Worm (Caenorhabditis elegans): Measurements from ENCODE around the gene M163.11.

The M163.11 gene

DNA sequence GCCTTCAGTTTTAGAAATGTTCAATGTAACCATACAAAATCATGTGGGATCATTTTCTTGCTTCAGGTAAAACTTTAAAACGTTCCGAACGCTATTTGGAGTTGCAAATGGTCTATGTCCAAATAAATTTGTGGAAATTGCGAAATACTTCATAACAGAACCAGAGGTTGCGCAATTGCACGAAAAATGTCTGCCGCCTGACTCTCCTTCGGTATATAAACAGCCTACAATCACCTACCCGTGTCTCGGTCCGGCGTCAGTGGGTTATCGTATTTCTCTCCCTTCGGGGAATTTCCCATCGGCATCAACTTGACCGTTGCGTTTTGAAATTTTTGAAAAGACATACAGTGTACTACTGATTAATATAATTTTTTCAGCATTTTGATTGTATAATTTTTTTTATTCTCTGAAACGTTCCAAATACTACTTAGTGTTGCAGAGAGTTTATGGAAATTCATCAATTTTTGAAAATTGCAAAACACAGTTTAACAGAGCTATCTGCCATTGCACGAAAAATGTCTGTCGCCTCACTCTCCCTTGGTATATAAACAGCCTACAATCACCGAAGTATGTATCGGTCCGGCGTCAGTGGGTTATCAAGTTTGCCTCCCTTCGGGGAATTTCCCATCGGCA lies 2.4 kb upstream of the M163.11 start:
- no peak for TF ChIP-seq fkh-4 (tag; optimal IDR thresholded peaks at IDR 0.05; ENCODE audit: borderline replicate concordance)
- no peak for TF ChIP-seq ztf-4 (tag; optimal IDR thresholded peaks at IDR 0.05)
- no peak for TF ChIP-seq fkh-8 (tag; optimal IDR thresholded peaks at IDR 0.05)
- no peak for TF ChIP-seq efl-3 (GFP tag; optimal IDR thresholded peaks at IDR 0.05)
- no peak; the same call in 1 of the 2 replicates for TF ChIP-seq ceh-88 (GFP tag; IDR thresholded peaks at IDR 0.05)
- TF ChIP-seq sup-37 (GFP tag; optimal IDR thresholded peaks at IDR 0.05) = no peak
- TF ChIP-seq hpl-2 (GFP tag; optimal IDR thresholded peaks at IDR 0.05) = no peak
- peak; percentile 44; the same call in 1 of the 2 replicates for TF ChIP-seq isw-1 (GFP tag; IDR thresholded peaks at IDR 0.05)
- TF ChIP-seq nhr-20 (tag; optimal IDR thresholded peaks at IDR 0.05) = peak; percentile 71
- peak; percentile 30 for TF ChIP-seq nhr-77 (tag; optimal IDR thresholded peaks at IDR 0.05)
- TF ChIP-seq F16B12.6 (tag; optimal IDR thresholded peaks at IDR 0.05) = no peak
- peak; percentile 71 for TF ChIP-seq nhr-47 (tag; optimal IDR thresholded peaks at IDR 0.05)
- TF ChIP-seq xbp-1 (tag; optimal IDR thresholded peaks at IDR 0.05) = no peak
- no peak for TF ChIP-seq ces-1 (GFP tag; optimal IDR thresholded peaks at IDR 0.05)
- no peak for TF ChIP-seq tlp-1 (tag; optimal IDR thresholded peaks at IDR 0.05)
- no peak for TF ChIP-seq C34B4.2 (tag; optimal IDR thresholded peaks at IDR 0.05)
- TF ChIP-seq nhr-28 (tag; optimal IDR thresholded peaks at IDR 0.05) = no peak
- TF ChIP-seq zip-4 (GFP tag; optimal IDR thresholded peaks at IDR 0.05) = peak; percentile 98
- TF ChIP-seq lin-39 (tag; optimal IDR thresholded peaks at IDR 0.05) = no peak
- TF ChIP-seq mep-1 (tag; optimal IDR thresholded peaks at IDR 0.05) = no peak
- TF ChIP-seq sox-4 (tag; optimal IDR thresholded peaks at IDR 0.05) = no peak
- TF ChIP-seq rnt-1 (tag; optimal IDR thresholded peaks at IDR 0.05) = peak; percentile 24
- peak; percentile 45; the same call in 1 of the 2 replicates for TF ChIP-seq grh-1 (GFP tag; IDR thresholded peaks at IDR 0.05)
- peak; percentile 46 for TF ChIP-seq tbx-2 (tag; optimal IDR thresholded peaks at IDR 0.05)
- TF ChIP-seq nhr-90 (tag; optimal IDR thresholded peaks at IDR 0.05; ENCODE audit: poor library complexity) = peak; percentile 87
- TF ChIP-seq ceh-8 (GFP tag; optimal IDR thresholded peaks at IDR 0.05) = no peak
- no peak for TF ChIP-seq dsc-1 (tag; optimal IDR thresholded peaks at IDR 0.05)
- no peak for TF ChIP-seq fos-1 (tag; optimal IDR thresholded peaks at IDR 0.05)
- TF ChIP-seq zag-1 (tag; optimal IDR thresholded peaks at IDR 0.05) = no peak
- no peak for TF ChIP-seq sptf-1 (tag; optimal IDR thresholded peaks at IDR 0.05)
- TF ChIP-seq unc-98 (GFP tag; IDR thresholded peaks at IDR 0.05) = no peak
- TF ChIP-seq unc-86 (tag; optimal IDR thresholded peaks at IDR 0.05) = no peak
- TF ChIP-seq nhr-84 (tag; optimal IDR thresholded peaks at IDR 0.05) = no peak
- peak in 3 of 6 experiments; percentile 18 to 79 (median 66) for TF ChIP-seq elt-3 (tag; optimal IDR thresholded peaks at IDR 0.05)
- no peak for TF ChIP-seq alr-1 (tag; optimal IDR thresholded peaks at IDR 0.05; ENCODE audit: borderline replicate concordance)
- no peak for TF ChIP-seq fkh-10 (GFP tag; optimal IDR thresholded peaks at IDR 0.05)
- no peak for TF ChIP-seq pax-3 (tag; optimal IDR thresholded peaks at IDR 0.05)
- no peak for TF ChIP-seq hlh-4 (tag; optimal IDR thresholded peaks at IDR 0.05)
- TF ChIP-seq lin-13 (GFP tag; optimal IDR thresholded peaks at IDR 0.05) = no peak
- no peak for TF ChIP-seq pag-3 (tag; optimal IDR thresholded peaks at IDR 0.05; ENCODE audit: borderline replicate concordance, insufficient read depth)
- peak; percentile 71 for TF ChIP-seq nhr-19 (GFP tag; conservative IDR thresholded peaks at IDR 0.05)
- TF ChIP-seq snpc-4 (tag; optimal IDR thresholded peaks at IDR 0.05) = peak; percentile 98
- no peak for TF ChIP-seq pqm-1 (tag; optimal IDR thresholded peaks at IDR 0.05)
- TF ChIP-seq lin-35 (GFP tag; optimal IDR thresholded peaks at IDR 0.05) = peak in 1 of 2 experiments; percentile 66
- TF ChIP-seq snu-23 (GFP tag; optimal IDR thresholded peaks at IDR 0.05) = peak; percentile 63
- no peak for TF ChIP-seq Y116A8C.19 (tag; optimal IDR thresholded peaks at IDR 0.05; ENCODE audit: borderline replicate concordance)
- TF ChIP-seq irx-1 (tag; optimal IDR thresholded peaks at IDR 0.05) = peak; percentile 67
- no peak for TF ChIP-seq lir-3 (tag; optimal IDR thresholded peaks at IDR 0.05; ENCODE audit: poor library complexity)
- no peak for TF ChIP-seq unc-62 (GFP tag; optimal IDR thresholded peaks at IDR 0.05)
- TF ChIP-seq nhr-12 (tag; optimal IDR thresholded peaks at IDR 0.05) = no peak
- peak; percentile 54 for TF ChIP-seq swsn-7 (tag; optimal IDR thresholded peaks at IDR 0.05)
- no peak for TF ChIP-seq hlh-17 (GFP tag; optimal IDR thresholded peaks at IDR 0.05; ENCODE audit: borderline replicate concordance)
